Worm (Caenorhabditis elegans): ENCODE data around the gene rgs-9.

DNA sequence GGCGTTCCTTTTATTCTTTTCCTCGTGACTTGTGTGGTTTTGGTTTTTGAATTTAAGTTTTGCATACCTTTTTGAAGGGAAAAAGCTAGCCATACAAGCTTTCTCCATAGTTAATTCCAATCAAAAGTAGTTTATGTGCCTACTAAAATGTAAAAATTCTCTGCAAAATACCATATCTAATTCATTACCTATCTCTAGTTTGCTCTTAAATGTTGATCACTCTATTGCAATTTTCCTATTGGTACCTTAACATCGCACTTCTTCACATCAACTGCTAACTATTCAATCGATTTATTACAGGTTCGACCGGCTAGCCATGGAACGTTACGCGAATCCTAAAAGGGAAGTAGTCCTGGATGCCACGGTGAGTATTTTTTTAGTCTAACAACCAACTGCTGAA lies 47.2 kb downstream of the rgs-9 start, which contains the start of gene F52D2.7:
- TF ChIP-seq sea-2 (GFP tag; IDR thresholded peaks at IDR 0.05) (no peak), F37B4.10 (GFP tag; IDR thresholded peaks at IDR 0.05) (no peak), snpc-4 (GFP tag; optimal IDR thresholded peaks at IDR 0.05) (no peak), snpc-4 (tag; optimal IDR thresholded peaks at IDR 0.05) (no peak), rec-8 (tag; optimal IDR thresholded peaks at IDR 0.05) (no peak)

Data from whole organism, young adult.